Fruit fly (Drosophila melanogaster) whole organism, embryonic: ENCODE results near the gene CG6693.

ENCODE experiments used
- CG10654 ChIP-seq: fragments of 200-800 bp; sonication (Bioruptor generic); optimal IDR thresholded peaks from 2 replicates; lab custom pipeline; 2016; ENCODE audit warnings: missing biosample characterization, missing genetic modification characterization
- CG11696 ChIP-seq: fragments of 200-800 bp; sonication (Bioruptor generic); IDR thresholded peaks from 2 replicates; pipeline ENCODE4 v1.3.6; 2022; ENCODE audit warnings: missing biosample characterization, missing genetic modification characterization
- CG12104 ChIP-seq: fragments of 200-800 bp; sonication (Bioruptor generic); optimal IDR thresholded peaks from 3 replicates; lab custom pipeline; 2016; ENCODE audit warnings: missing biosample characterization, missing genetic modification characterization
- CG12299 ChIP-seq: fragments of 200-800 bp; sonication (Bioruptor generic); optimal IDR thresholded peaks from 2 replicates; lab custom pipeline; 2018; ENCODE audit warnings: missing biosample characterization, mild to moderate bottlenecking, missing genetic modification characterization
- CG15011 ChIP-seq: fragments of 200-800 bp; sonication (Bioruptor generic); optimal IDR thresholded peaks from 3 replicates; lab custom pipeline; 2018; ENCODE audit warnings: missing biosample characterization, mild to moderate bottlenecking, missing genetic modification characterization
- CG1603 ChIP-seq: fragments of 200-800 bp; sonication (Bioruptor generic); optimal IDR thresholded peaks from 2 replicates; lab custom pipeline; 2019; ENCODE audit warnings: missing biosample characterization, mild to moderate bottlenecking, missing genetic modification characterization, moderate library complexity
- CG18764 ChIP-seq: fragments of 200-800 bp; sonication (Bioruptor generic); optimal IDR thresholded peaks from 3 replicates; lab custom pipeline; 2016; ENCODE audit warnings: missing biosample characterization, missing genetic modification characterization
- CG32767 ChIP-seq: fragments of 200-800 bp; sonication (Bioruptor generic); IDR thresholded peaks from 2 replicates; pipeline ENCODE4 v1.3.6; 2022; ENCODE audit warnings: missing biosample characterization, missing genetic modification characterization
- CG6272 ChIP-seq: fragments of 200-800 bp; sonication (Bioruptor generic); IDR thresholded peaks from 2 replicates; pipeline ENCODE4 v1.3.6; 2022; ENCODE audit warnings: missing biosample characterization, missing genetic modification characterization
- CG7963 ChIP-seq: fragments of 200-800 bp; sonication (Bioruptor generic); IDR thresholded peaks from 3 replicates; pipeline ENCODE4 v1.3.6; 2022; ENCODE audit warnings: missing biosample characterization, missing genetic modification characterization; ENCODE audit not compliant: partially characterized antibody
- CG9932 ChIP-seq: fragments of 200-800 bp; sonication (Bioruptor generic); IDR thresholded peaks from 2 replicates; pipeline ENCODE4 v1.3.6; 2022; ENCODE audit warnings: missing biosample characterization, missing genetic modification characterization
- Chrac-16 ChIP-seq: fragments of 200-800 bp; sonication (Bioruptor generic); optimal IDR thresholded peaks from 3 replicates; lab custom pipeline; 2016; ENCODE audit warnings: missing biosample characterization, missing genetic modification characterization
- Dbx ChIP-seq: fragments of 200-800 bp; sonication (Bioruptor generic); IDR thresholded peaks from 3 replicates; pipeline ENCODE4 v1.3.6; 2022; ENCODE audit warnings: missing biosample characterization, missing genetic modification characterization
- Dfd ChIP-seq, 2 experiments: fragments of >200 bp; optimal IDR thresholded peaks; 2 replicates each; lab custom pipeline; 2017; ENCODE audit warnings: missing biosample characterization in 2 of 2, missing genetic modification characterization in 2 of 2
- HLHmδ ChIP-seq: fragments of 200-800 bp; sonication (Bioruptor generic); optimal IDR thresholded peaks from 2 replicates; lab custom pipeline; 2018; ENCODE audit warnings: missing biosample characterization, mild to moderate bottlenecking, missing genetic modification characterization, moderate library complexity
- Hmr ChIP-seq: fragments of 200-800 bp; sonication (Bioruptor generic); optimal IDR thresholded peaks from 3 replicates; lab custom pipeline; 2017; ENCODE audit warnings: mild to moderate bottlenecking, missing biosample characterization, missing genetic modification reagents, missing genetic modification characterization
- Lim3 ChIP-seq: fragments of 200-800 bp; sonication (Bioruptor generic); IDR thresholded peaks from 2 replicates; pipeline ENCODE4 v1.3.6; 2022; ENCODE audit warnings: missing biosample characterization, missing genetic modification characterization
- MTF-1 ChIP-seq: fragments of 200-800 bp; sonication (Bioruptor generic); optimal IDR thresholded peaks from 2 replicates; lab custom pipeline; 2018; ENCODE audit warnings: missing biosample characterization, mild to moderate bottlenecking, missing genetic modification characterization, borderline replicate concordance
- Nf-YC ChIP-seq: fragments of 200-800 bp; optimal IDR thresholded peaks from 3 replicates; lab custom pipeline; 2019; ENCODE audit warnings: missing biosample characterization, mild to moderate bottlenecking, missing genetic modification characterization, moderate library complexity
- Pdp1 ChIP-seq, 2 experiments: fragments of 200-800 bp; sonication (Bioruptor generic); optimal IDR thresholded peaks; 3 replicates each; lab custom pipeline; 2016; ENCODE audit warnings: missing biosample characterization in 2 of 2, missing genetic modification characterization in 2 of 2, mild to moderate bottlenecking in 1 of 2, moderate library complexity in 1 of 2
- Sry-δ ChIP-seq: fragments of 200-800 bp; sonication (Bioruptor generic); optimal IDR thresholded peaks from 2 replicates; lab custom pipeline; 2016; ENCODE audit warnings: missing biosample characterization, missing genetic modification characterization
- Ssrp ChIP-seq: fragments of 200-800 bp; sonication (Bioruptor generic); optimal IDR thresholded peaks from 2 replicates; lab custom pipeline; 2018; ENCODE audit warnings: missing biosample characterization, mild to moderate bottlenecking, missing genetic modification characterization, moderate library complexity
- Xbp1 ChIP-seq: fragments of 200-800 bp; sonication (Bioruptor generic); optimal IDR thresholded peaks from 3 replicates; lab custom pipeline; 2016; ENCODE audit warnings: missing biosample characterization, mild to moderate bottlenecking, missing genetic modification characterization
- YL-1 ChIP-seq: fragments of 200-800 bp; sonication (Bioruptor generic); optimal IDR thresholded peaks from 3 replicates; lab custom pipeline; 2017; ENCODE audit warnings: missing biosample characterization, mild to moderate bottlenecking, missing genetic modification characterization
- bab2 ChIP-seq: fragments of 200-800 bp; sonication (Bioruptor generic); optimal IDR thresholded peaks from 2 replicates; lab custom pipeline; 2016; ENCODE audit warnings: missing biosample characterization, missing genetic modification characterization
- bbx ChIP-seq: fragments of 200-800 bp; sonication (Bioruptor generic); IDR thresholded peaks from 2 replicates; pipeline ENCODE4 v1.3.6; 2022; ENCODE audit warnings: missing biosample characterization, missing genetic modification characterization; ENCODE audit not compliant: partially characterized antibody
- br ChIP-seq: fragments of >200 bp; optimal IDR thresholded peaks from 2 replicates; lab custom pipeline; 2017
- cg ChIP-seq: fragments of 200-800 bp; sonication (Bioruptor generic); optimal IDR thresholded peaks from 3 replicates; lab custom pipeline; 2019; ENCODE audit warnings: missing biosample characterization, mild to moderate bottlenecking, missing genetic modification characterization, moderate library complexity
- corto ChIP-seq: fragments of 200-800 bp; sonication (Bioruptor generic); optimal IDR thresholded peaks from 2 replicates; lab custom pipeline; 2016; ENCODE audit warnings: missing biosample characterization, mild to moderate bottlenecking, missing genetic modification characterization, moderate library complexity
- crc ChIP-seq: fragments of 200-800 bp; sonication (Bioruptor generic); optimal IDR thresholded peaks from 2 replicates; lab custom pipeline; 2016; ENCODE audit warnings: missing biosample characterization, missing genetic modification characterization
- crol ChIP-seq: fragments of 200-800 bp; sonication (Bioruptor generic); IDR thresholded peaks from 2 replicates; pipeline ENCODE4 v1.3.6; 2022; ENCODE audit warnings: missing biosample characterization, missing genetic modification characterization
- crp ChIP-seq, 2 experiments: fragments of 200-800 bp; sonication (Bioruptor generic); optimal IDR thresholded peaks; 2 replicates in 1 of 2; 3 replicates in 1 of 2; lab custom pipeline; 2017; ENCODE audit warnings: missing biosample characterization in 2 of 2, missing genetic modification characterization in 2 of 2, mild to moderate bottlenecking in 1 of 2, moderate library complexity in 1 of 2
- dati ChIP-seq: fragments of 200-800 bp; sonication (Bioruptor generic); IDR thresholded peaks from 2 replicates; pipeline ENCODE4 v1.3.6; 2022; ENCODE audit warnings: missing biosample characterization, missing genetic modification characterization
- dmrt11E ChIP-seq: fragments of 200-800 bp; sonication (Bioruptor generic); optimal IDR thresholded peaks from 3 replicates; lab custom pipeline; 2018; ENCODE audit warnings: missing biosample characterization, mild to moderate bottlenecking, missing genetic modification characterization, moderate library complexity
- fd102C ChIP-seq: fragments of 200-800 bp; sonication (Bioruptor generic); optimal IDR thresholded peaks from 2 replicates; lab custom pipeline; 2018; ENCODE audit warnings: missing biosample characterization, mild to moderate bottlenecking, missing genetic modification characterization, moderate library complexity
- grn ChIP-seq: fragments of 200-800 bp; sonication (Bioruptor generic); optimal IDR thresholded peaks from 3 replicates; lab custom pipeline; 2017; ENCODE audit warnings: missing biosample characterization, missing genetic modification characterization
- gsb-n ChIP-seq: fragments of 200-800 bp; sonication (Bioruptor generic); optimal IDR thresholded peaks from 3 replicates; lab custom pipeline; 2018; ENCODE audit warnings: missing biosample characterization, mild to moderate bottlenecking, missing genetic modification characterization
- hb ChIP-seq: fragments of 200-800 bp; sonication (Bioruptor generic); IDR thresholded peaks from 3 replicates; pipeline ENCODE4 v1.3.6; 2022; ENCODE audit warnings: missing biosample characterization, missing genetic modification characterization; ENCODE audit not compliant: partially characterized antibody
- hkb ChIP-seq, 2 experiments: fragments of 200-800 bp in 1 of 2; fragments of >200 bp in 1 of 2; sonication (Bioruptor generic) in 1 of 2; IDR thresholded peaks in 1 of 2; optimal IDR thresholded peaks in 1 of 2; 2 replicates each; pipeline versions ENCODE4 v1.3.6 to Lab custom; 2017 to 2022; ENCODE audit warnings: missing biosample characterization in 1 of 2, missing genetic modification characterization in 1 of 2
- inv ChIP-seq: fragments of 200-800 bp; sonication (Bioruptor generic); IDR thresholded peaks from 2 replicates; pipeline ENCODE4 v1.3.6; 2022; ENCODE audit warnings: missing biosample characterization, missing genetic modification characterization; ENCODE audit not compliant: partially characterized antibody
- jing ChIP-seq: fragments of 200-800 bp; sonication (Bioruptor generic); optimal IDR thresholded peaks from 2 replicates; lab custom pipeline; 2018; ENCODE audit warnings: missing biosample characterization, mild to moderate bottlenecking, missing genetic modification characterization
- p53 ChIP-seq: fragments of 200-800 bp; sonication (Bioruptor generic); optimal IDR thresholded peaks from 2 replicates; lab custom pipeline; 2016; ENCODE audit warnings: missing biosample characterization, missing genetic modification characterization
- ro ChIP-seq: fragments of 200-800 bp; sonication (Bioruptor generic); IDR thresholded peaks from 2 replicates; pipeline ENCODE4 v1.3.6; 2022; ENCODE audit warnings: missing biosample characterization, missing genetic modification characterization
- sens ChIP-seq: fragments of 200-800 bp; sonication (Bioruptor generic); peaks from one replicate; lab custom pipeline; 2016; ENCODE audit warnings: missing biosample characterization, missing genetic modification characterization
- tap ChIP-seq: fragments of 200-800 bp; optimal IDR thresholded peaks from 3 replicates; lab custom pipeline; 2019; ENCODE audit warnings: missing biosample characterization, mild to moderate bottlenecking, missing genetic modification characterization, moderate library complexity
- tx ChIP-seq: fragments of 200-800 bp; sonication (Bioruptor generic); optimal IDR thresholded peaks from 2 replicates; lab custom pipeline; 2016; ENCODE audit warnings: missing biosample characterization, missing genetic modification characterization
- vnd ChIP-seq: fragments of 200-800 bp; sonication (Bioruptor generic); IDR thresholded peaks from 3 replicates; pipeline ENCODE4 v1.3.6; 2022; ENCODE audit warnings: missing biosample characterization, missing genetic modification characterization; ENCODE audit not compliant: partially characterized antibody
- zfh1 ChIP-seq: fragments of 200-800 bp; sonication (Bioruptor generic); IDR thresholded peaks from 3 replicates; pipeline ENCODE4 v1.3.6; 2022; ENCODE audit warnings: missing biosample characterization, missing genetic modification characterization

CG6693 gene

dm6 chr3R:11221437-11222230 lies at the start of gene CG6693, which contains the start of gene RpL3 (continued):
- TF ChIP-seq CG18764 (GFP tag; lab: Kevin White, UChicago) (peak; percentile 62), crc (GFP tag; lab: Kevin White, UChicago) (no peak), CG11696 (GFP tag; lab: Robert Waterston, UW) (peak; percentile 72), Sry-δ (GFP tag; lab: Kevin White, UChicago) (peak; percentile 71), MTF-1 (GFP tag; lab: Kevin White, UChicago) (peak; percentile 96), CG1603 (peak; percentile 90), vnd (GFP tag; lab: Robert Waterston, UW) (no peak), zfh1 (GFP tag; lab: Robert Waterston, UW) (peak; percentile 72), CG9932 (GFP tag; lab: Robert Waterston, UW) (peak; percentile 63), bbx (GFP tag; lab: Robert Waterston, UW) (peak; percentile 63; the same call in 1 of the 2 replicates), Hmr (GFP tag; lab: Kevin White, UChicago) (peak; percentile 94), crp (GFP tag; optimal IDR thresholded peaks at IDR 0.05; lab: Kevin White, UChicago) (peak in 1 of 2 experiments; percentile 34), CG12104 (GFP tag; lab: Kevin White, UChicago) (peak; percentile 74), CG7963 (no peak), jing (no peak), inv (GFP tag; lab: Robert Waterston, UW) (peak; percentile 24; the same call in 1 of the 2 replicates), HLHmδ (peak; percentile 95), CG10654 (GFP tag; lab: Kevin White, UChicago) (peak; percentile 57), Xbp1 (GFP tag; lab: Kevin White, UChicago) (peak; percentile 52), Pdp1 (GFP tag; optimal IDR thresholded peaks at IDR 0.05; lab: Kevin White, UChicago) (peak; percentile 50 to 82), Ssrp (peak; percentile 26), CG32767 (peak; percentile 49; the same call in 1 of the 2 replicates), p53 (GFP tag; lab: Kevin White, UChicago) (peak; percentile 45), CG6272 (peak; percentile 47; the same call in 1 of the 2 replicates), hb (GFP tag; lab: Robert Waterston, UW) (no peak), Dbx (GFP tag; lab: Robert Waterston, UW) (peak; percentile 89), dati (0 out of 2 replicates have a peak, but pooled peaks have one; percentile 29), fd102C (peak; percentile 74), hkb (optimal IDR thresholded peaks at IDR 0.05; lab: Kevin White, UChicago) (peak; percentile 93), hkb (GFP tag; IDR thresholded peaks at IDR 0.05; lab: Robert Waterston, UW) (peak; percentile 67), cg (GFP tag; lab: Kevin White, UChicago) (peak; percentile 79), gsb-n (tag; lab: Kevin White, UChicago) (peak; percentile 76), grn (GFP tag; lab: Kevin White, UChicago) (peak; percentile 65), Chrac-16 (no peak), CG12299 (tag; lab: Kevin White, UChicago) (peak; percentile 83), Nf-YC (peak; percentile 60), CG15011 (GFP tag; lab: Kevin White, UChicago) (peak; percentile 77), tap (peak; percentile 84), Dfd (GFP tag; optimal IDR thresholded peaks at IDR 0.05; lab: Kevin White, UChicago) (no peak), corto (GFP tag; lab: Kevin White, UChicago) (no peak), ro (GFP tag; lab: Robert Waterston, UW) (no peak), tx (GFP tag; lab: Kevin White, UChicago) (no peak), br (lab: Kevin White, UChicago) (no peak), bab2 (GFP tag; lab: Kevin White, UChicago) (peak; percentile 46), dmrt11E (tag; lab: Kevin White, UChicago) (peak; percentile 58), Lim3 (GFP tag; lab: Robert Waterston, UW) (no peak), crol (GFP tag; lab: Robert Waterston, UW) (no peak; the same call in 1 of the 2 replicates), sens (GFP tag; lab: Kevin White, UChicago) (peak; percentile 97), YL-1 (GFP tag; lab: Kevin White, UChicago) (peak; percentile 98)
